Fruit fly (Drosophila melanogaster): ENCODE data around the gene vri.
A peak's percentile ranks its signal among the peaks of the same experiment; 100 is the strongest.

The vri gene

DNA sequence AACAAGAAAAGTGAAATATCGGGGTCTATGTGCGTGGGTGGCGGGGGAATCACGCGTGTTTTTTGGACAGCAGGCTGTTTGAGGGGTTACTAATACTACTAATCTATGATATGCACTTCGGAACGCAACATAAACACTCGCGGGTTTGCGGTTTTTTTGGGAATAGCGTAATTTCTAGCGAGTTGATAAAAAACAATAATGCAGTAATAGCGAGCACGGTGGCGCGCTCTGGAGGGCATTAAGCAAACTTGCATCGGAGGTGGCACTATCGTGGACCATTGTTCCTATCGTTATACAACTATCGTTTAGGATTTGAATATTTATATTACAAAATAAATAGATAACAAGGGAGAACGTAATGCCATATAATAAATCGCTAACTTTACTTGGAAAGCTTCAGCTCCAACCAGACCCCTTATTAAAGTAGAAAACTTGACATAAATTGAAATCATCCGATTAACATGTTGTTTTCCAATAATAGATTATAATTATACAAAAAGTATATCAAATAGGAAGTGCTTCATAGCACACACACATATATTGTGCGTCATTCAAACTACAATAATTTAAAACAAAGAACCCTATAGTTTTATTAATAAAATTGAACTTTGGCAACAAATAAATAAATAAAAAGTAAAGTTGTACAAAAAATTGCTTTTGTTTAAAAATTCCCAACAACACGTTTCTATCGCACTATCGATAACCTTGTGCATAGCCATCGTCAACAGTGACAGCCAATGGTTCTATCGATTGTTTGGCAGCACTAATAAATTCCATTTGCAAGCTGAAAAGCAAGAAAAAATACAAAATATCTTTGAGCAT, 10.2 kb upstream of the vri start, which contains the start of the genes Nin and Bub1 (continued):
- TF ChIP-seq CG4328 (GFP tag; optimal IDR thresholded peaks at IDR 0.05) (no peak), CG8924 (tag; optimal IDR thresholded peaks at IDR 0.05) (peak; percentile 27), lilli (GFP tag; optimal IDR thresholded peaks at IDR 0.05) (peak; percentile 15), CG6813 (GFP tag; optimal IDR thresholded peaks at IDR 0.05) (no peak), CG8944 (GFP tag; optimal IDR thresholded peaks at IDR 0.05) (no peak), grn (GFP tag; optimal IDR thresholded peaks at IDR 0.05) (no peak), Camta (GFP tag; optimal IDR thresholded peaks at IDR 0.05) (no peak), NK7.1 (GFP tag; optimal IDR thresholded peaks at IDR 0.05) (no peak), slbo (GFP tag; IDR thresholded peaks at IDR 0.05) (peak; percentile 81), CG9876 (GFP tag; optimal IDR thresholded peaks at IDR 0.05) (no peak), CG15269 (tag; optimal IDR thresholded peaks at IDR 0.05) (no peak), HLHmδ (GFP tag; optimal IDR thresholded peaks at IDR 0.05) (no peak), Chrac-16 (GFP tag; optimal IDR thresholded peaks at IDR 0.05) (peak; percentile 14), CG10274 (GFP tag; optimal IDR thresholded peaks at IDR 0.05) (no peak), salm (tag; optimal IDR thresholded peaks at IDR 0.05) (no peak), aop (GFP tag; IDR thresholded peaks at IDR 0.05) (no peak), CG6791 (GFP tag; IDR thresholded peaks at IDR 0.05; ENCODE audit: partially characterized antibody) (peak; percentile 92), CG11695 (GFP tag; IDR thresholded peaks at IDR 0.05) (no peak), onecut (GFP tag; IDR thresholded peaks at IDR 0.05) (no peak), CG1792 (GFP tag; optimal IDR thresholded peaks at IDR 0.05) (no peak), oc (tag; optimal IDR thresholded peaks at IDR 0.05) (no peak), p53 (GFP tag; optimal IDR thresholded peaks at IDR 0.05) (no peak), Antp (GFP tag; optimal IDR thresholded peaks at IDR 0.05) (peak; percentile 8), CG10654 (GFP tag; optimal IDR thresholded peaks at IDR 0.05) (no peak), CG31388 (GFP tag; optimal IDR thresholded peaks at IDR 0.05) (no peak), row (GFP tag; IDR thresholded peaks at IDR 0.05) (peak; percentile 91), Gug (GFP tag; IDR thresholded peaks at IDR 0.05) (peak; percentile 79), CG6654 (GFP tag; optimal IDR thresholded peaks at IDR 0.05) (no peak), Dip3 (GFP tag; optimal IDR thresholded peaks at IDR 0.05) (peak; percentile 19), Xbp1 (GFP tag; optimal IDR thresholded peaks at IDR 0.05) (peak; percentile 52), schlank (tag; optimal IDR thresholded peaks at IDR 0.05) (no peak), gsb-n (tag; optimal IDR thresholded peaks at IDR 0.05) (no peak), jing (GFP tag; optimal IDR thresholded peaks at IDR 0.05) (no peak), BtbVII (GFP tag; optimal IDR thresholded peaks at IDR 0.05) (no peak), CG7987 (GFP tag; optimal IDR thresholded peaks at IDR 0.05) (no peak), CG2116 (GFP tag; optimal IDR thresholded peaks at IDR 0.05) (peak; percentile 55), esg (GFP tag; conservative IDR thresholded peaks at IDR 0.05) (no peak), nerfin-1 (tag; optimal IDR thresholded peaks at IDR 0.05) (no peak), hkb (optimal IDR thresholded peaks at IDR 0.05) (no peak), hkb (GFP tag; IDR thresholded peaks at IDR 0.05) (no peak), CG2875 (GFP tag; optimal IDR thresholded peaks at IDR 0.05) (no peak), CG31224 (GFP tag; IDR thresholded peaks at IDR 0.05) (no peak), Spps (tag; optimal IDR thresholded peaks at IDR 0.05) (no peak), bbx (GFP tag; IDR thresholded peaks at IDR 0.05; ENCODE audit: partially characterized antibody) (peak; percentile 88), Sry-δ (GFP tag; optimal IDR thresholded peaks at IDR 0.05) (peak; percentile 81), CG2199 (GFP tag; IDR thresholded peaks at IDR 0.05) (no peak), Dref (GFP tag; IDR thresholded peaks at IDR 0.05) (peak; percentile 86), ATbp (GFP tag; optimal IDR thresholded peaks at IDR 0.05) (no peak), pfk (GFP tag; optimal IDR thresholded peaks at IDR 0.05) (no peak), CG10543 (GFP tag; optimal IDR thresholded peaks at IDR 0.05) (peak; percentile 7)

Measured in whole organism, embryonic.